Worm (Caenorhabditis elegans) whole organism, early embryonic: ENCODE data around the gene H14A12.5.

ENCODE experiments used
- B0310.2 ChIP-seq: sonication (generic microtip); optimal IDR thresholded peaks from 2 replicates; lab custom pipeline; 2016; ENCODE audit warnings: mild to moderate bottlenecking, missing genetic modification characterization, missing compliant biosample characterization
- F13C5.2 ChIP-seq: sonication (generic microtip); optimal IDR thresholded peaks from 2 replicates; lab custom pipeline; 2017; ENCODE audit warnings: mild to moderate bottlenecking, missing genetic modification characterization, inconsistent platforms, missing compliant biosample characterization
- aly-1 ChIP-seq: sonication (generic microtip); optimal IDR thresholded peaks from 2 replicates; lab custom pipeline; 2016; ENCODE audit warnings: missing genetic modification characterization, missing compliant biosample characterization
- ama-1 ChIP-seq: fragments of 150-350 bp; optimal IDR thresholded peaks from 2 replicates; lab custom pipeline; 2014
- ceh-13 ChIP-seq: fragments of 200-800 bp; sonication (Bioruptor generic); optimal IDR thresholded peaks from 2 replicates; lab custom pipeline; 2018; ENCODE audit warnings: mild to moderate bottlenecking, missing genetic modification characterization, missing compliant biosample characterization
- ceh-36 ChIP-seq: sonication (generic microtip); optimal IDR thresholded peaks from 2 replicates; lab custom pipeline; 2016; ENCODE audit warnings: missing genetic modification characterization, inconsistent platforms, missing compliant biosample characterization
- ets-7 ChIP-seq: sonication (generic microtip); optimal IDR thresholded peaks from 2 replicates; lab custom pipeline; 2016; ENCODE audit warnings: missing genotype, missing genetic modification characterization, missing compliant biosample characterization
- flt-1 ChIP-seq: fragments of 200-800 bp; sonication (Bioruptor generic); IDR thresholded peaks from 2 replicates; pipeline ENCODE4 v1.3.6; 2022; ENCODE audit warnings: missing genetic modification characterization, missing compliant biosample characterization
- pes-1 ChIP-seq: fragments of 200-800 bp; sonication (Bioruptor generic); IDR thresholded peaks from 2 replicates; pipeline ENCODE4 v1.3.6; 2022; ENCODE audit warnings: missing genetic modification reagents, missing genetic modification characterization, missing compliant biosample characterization
- scrt-1 ChIP-seq: fragments of 200-800 bp; sonication (Bioruptor generic); IDR thresholded peaks from 2 replicates; pipeline ENCODE4 v1.3.6; 2022; ENCODE audit warnings: missing genetic modification characterization, missing compliant biosample characterization
- tbx-11 ChIP-seq: fragments of 200-800 bp; sonication (Bioruptor generic); IDR thresholded peaks from 2 replicates; pipeline ENCODE4 v1.3.6; 2022; ENCODE audit warnings: missing genetic modification characterization, missing compliant biosample characterization
- tbx-37 ChIP-seq: fragments of 200-800 bp; sonication (Bioruptor generic); conservative IDR thresholded peaks from 2 replicates; pipeline ENCODE4 v1.3.6; 2022; ENCODE audit warnings: missing genetic modification reagents, missing genetic modification characterization, missing compliant biosample characterization
- tra-4 ChIP-seq: sonication (generic microtip); optimal IDR thresholded peaks from 2 replicates; lab custom pipeline; 2017; ENCODE audit warnings: missing genetic modification characterization, missing compliant biosample characterization

ce11 chrIII:7488303-7488702, 19.4 kb upstream of the H14A12.5 start:
- TF ChIP-seq ama-1 (lab: Kevin White, UChicago) (no peak), B0310.2 (tag; lab: Kevin White, UChicago) (no peak), flt-1 (no peak), ceh-36 (no peak), tra-4 (tag; lab: Kevin White, UChicago) (no peak), ets-7 (tag; lab: Kevin White, UChicago) (no peak), F13C5.2 (tag; lab: Kevin White, UChicago) (no peak), scrt-1 (no peak), aly-1 (tag; lab: Kevin White, UChicago) (no peak), ceh-13 (GFP tag; lab: Kevin White, UChicago) (no peak), tbx-11 (GFP tag; lab: Robert Waterston, UW) (no peak), tbx-37 (GFP tag; lab: Robert Waterston, UW) (no peak), pes-1 (GFP tag; lab: Robert Waterston, UW) (no peak)
